Worm (Caenorhabditis elegans) whole organism, L4 larva: Measurements from ENCODE around the gene B0546.4.

Source experiments
- aly-2 ChIP-seq: sonication (generic microtip); optimal IDR thresholded peaks from 2 replicates; lab custom pipeline; 2018; ENCODE audit warnings: missing biosample characterization, missing genetic modification characterization
- ama-1 ChIP-seq: fragments of 150-350 bp; optimal IDR thresholded peaks from 2 replicates; lab custom pipeline; 2014; ENCODE audit warnings: inconsistent platforms, mixed read lengths
- egl-43 ChIP-seq: fragments of 200-800 bp; sonication (Bioruptor generic); IDR thresholded peaks from 2 replicates; pipeline ENCODE4 v1.3.6; 2022; ENCODE audit warnings: missing genetic modification reagents, missing genetic modification characterization, missing compliant biosample characterization
- lsy-2 ChIP-seq, 2 experiments: fragments of 150-350 bp in 1 of 2; sonication (generic microtip) in 1 of 2; optimal IDR thresholded peaks; 2 replicates each; lab custom pipeline; 2014 to 2017; ENCODE audit warnings: missing biosample characterization in 2 of 2, missing genetic modification characterization in 2 of 2
- pqm-1 ChIP-seq: sonication (generic microtip); optimal IDR thresholded peaks from 2 replicates; lab custom pipeline; 2017; ENCODE audit warnings: missing biosample characterization, missing genetic modification characterization
- set-16 ChIP-seq: fragments of 200-800 bp; sonication (Bioruptor generic); IDR thresholded peaks from 2 replicates; pipeline ENCODE4 v1.3.6; 2022; ENCODE audit warnings: missing genetic modification reagents, missing genetic modification characterization, missing compliant biosample characterization
- skn-1 ChIP-seq: fragments of 150-350 bp; optimal IDR thresholded peaks from 2 replicates; lab custom pipeline; 2014; ENCODE audit warnings: missing biosample characterization, missing genetic modification characterization
- unc-39 ChIP-seq: sonication (generic microtip); optimal IDR thresholded peaks from 2 replicates; lab custom pipeline; 2017; ENCODE audit warnings: missing biosample characterization, missing genetic modification characterization
- zfp-2 ChIP-seq: sonication (generic microtip); optimal IDR thresholded peaks from 2 replicates; lab custom pipeline; 2016; ENCODE audit warnings: mild to moderate bottlenecking, missing genetic modification characterization, missing compliant biosample characterization
- zfp-3 ChIP-seq: fragments of 200-800 bp; sonication (Bioruptor generic); conservative IDR thresholded peaks from 2 replicates; pipeline ENCODE4 v1.3.6; 2022; ENCODE audit warnings: missing genetic modification reagents, missing genetic modification characterization, missing compliant biosample characterization

ce11 chrIV:3422516-3422915, 38.6 kb upstream of the B0546.4 start, which contains the start of gene C04C3.6:
- TF ChIP-seq set-16 (GFP tag; lab: Robert Waterston, UW) (no peak), egl-43 (GFP tag; lab: Robert Waterston, UW) (no peak), zfp-3 (GFP tag; lab: Robert Waterston, UW) (no peak), aly-2 (no peak), lsy-2 (tag; optimal IDR thresholded peaks at IDR 0.05; lab: Kevin White, UChicago) (no peak), pqm-1 (tag; lab: Kevin White, UChicago) (no peak), unc-39 (tag; lab: Kevin White, UChicago) (no peak), zfp-2 (tag; lab: Kevin White, UChicago) (no peak), skn-1 (tag; lab: Kevin White, UChicago) (no peak), ama-1 (lab: Kevin White, UChicago) (no peak)
